Fruit fly (Drosophila melanogaster) whole organism: ENCODE data around the gene SA1.

Experiments used
- CG8478 ChIP-seq: fragments of >200 bp; optimal IDR thresholded peaks from 2 replicates; lab custom pipeline; 2018; ENCODE audit warnings: inconsistent platforms
- Dll ChIP-seq: fragments of >200 bp; optimal IDR thresholded peaks from 2 replicates; lab custom pipeline; 2017
- EcR ChIP-seq, 2 experiments: fragments of >200 bp; optimal IDR thresholded peaks; 2 replicates each; lab custom pipeline; 2017; ENCODE audit warnings: missing biosample characterization in 2 of 2, missing genetic modification characterization in 2 of 2, missing genetic modification reagents in 2 of 2
- pan ChIP-seq: fragments of >200 bp; optimal IDR thresholded peaks from 2 replicates; lab custom pipeline; 2017
- psq ChIP-seq: fragments of >200 bp; optimal IDR thresholded peaks from 2 replicates; lab custom pipeline; 2017
- usp ChIP-seq: fragments of >200 bp; optimal IDR thresholded peaks from 2 replicates; lab custom pipeline; 2017; ENCODE audit warnings: missing biosample characterization, missing genetic modification characterization, mixed read lengths

dm6 chr2L:6966309-6966708 lies 16.1 kb downstream of the SA1 start:
- no peak for TF ChIP-seq psq (lab: Kevin White, UChicago)
- no peak for TF ChIP-seq usp (GFP tag; lab: Kevin White, UChicago)
- TF ChIP-seq EcR (GFP tag; optimal IDR thresholded peaks at IDR 0.05; lab: Kevin White, UChicago) = no peak
- TF ChIP-seq CG8478 (lab: Kevin White, UChicago) = no peak
- no peak for TF ChIP-seq Dll
- TF ChIP-seq pan (lab: Kevin White, UChicago) = no peak
